Fruit fly (Drosophila melanogaster) whole organism, embryonic: ENCODE data around the gene mop.

Source experiments
- Atf3 ChIP-seq: fragments of 200-800 bp; sonication (Bioruptor generic); optimal IDR thresholded peaks from 3 replicates; lab custom pipeline; 2016; ENCODE audit warnings: missing biosample characterization, missing genetic modification characterization
- CG10147 ChIP-seq: fragments of 200-800 bp; sonication (Bioruptor generic); optimal IDR thresholded peaks from 2 replicates; lab custom pipeline; 2019; ENCODE audit warnings: missing biosample characterization, mild to moderate bottlenecking, missing genetic modification characterization, moderate library complexity
- CG10462 ChIP-seq: fragments of 200-800 bp; sonication (Bioruptor generic); optimal IDR thresholded peaks from 2 replicates; lab custom pipeline; 2016; ENCODE audit warnings: missing biosample characterization, missing genetic modification characterization
- CG11093 ChIP-seq: fragments of 200-800 bp; sonication (Bioruptor generic); IDR thresholded peaks from 3 replicates; pipeline ENCODE4 v1.3.6; 2022; ENCODE audit warnings: missing biosample characterization, missing genetic modification characterization
- CG11247 ChIP-seq: fragments of 200-800 bp; sonication (Bioruptor generic); IDR thresholded peaks from 2 replicates; pipeline ENCODE4 v1.3.6; 2022; ENCODE audit warnings: missing biosample characterization, missing genetic modification characterization
- CG13296 ChIP-seq: fragments of 200-800 bp; sonication (Bioruptor generic); optimal IDR thresholded peaks from 3 replicates; lab custom pipeline; 2018; ENCODE audit warnings: missing biosample characterization, mild to moderate bottlenecking, missing genetic modification characterization
- CG14710 ChIP-seq: fragments of 200-800 bp; sonication (Bioruptor generic); optimal IDR thresholded peaks from 3 replicates; lab custom pipeline; 2019; ENCODE audit warnings: missing biosample characterization, mild to moderate bottlenecking, missing genetic modification characterization, moderate library complexity
- CG15073 ChIP-seq: fragments of 200-800 bp; sonication (Bioruptor generic); optimal IDR thresholded peaks from 2 replicates; lab custom pipeline; 2016; ENCODE audit warnings: missing biosample characterization, missing genetic modification characterization
- CG16779 ChIP-seq: fragments of 200-800 bp; sonication (Bioruptor generic); IDR thresholded peaks from 2 replicates; pipeline ENCODE4 v1.3.6; 2022; ENCODE audit warnings: missing biosample characterization, missing genetic modification characterization
- CG2116 ChIP-seq: fragments of 200-800 bp; sonication (Bioruptor generic); optimal IDR thresholded peaks from 3 replicates; lab custom pipeline; 2018; ENCODE audit warnings: missing biosample characterization, mild to moderate bottlenecking, missing genetic modification characterization
- CG2199 ChIP-seq: fragments of 200-800 bp; sonication (Bioruptor generic); IDR thresholded peaks from 3 replicates; pipeline ENCODE4 v1.3.6; 2022; ENCODE audit warnings: missing biosample characterization, missing genetic modification characterization
- CG2202 ChIP-seq: fragments of 200-800 bp; sonication (Bioruptor generic); optimal IDR thresholded peaks from 2 replicates; lab custom pipeline; 2018; ENCODE audit warnings: missing biosample characterization, mild to moderate bottlenecking, missing genetic modification characterization
- CG30020 ChIP-seq: fragments of 200-800 bp; optimal IDR thresholded peaks from 2 replicates; lab custom pipeline; 2019; ENCODE audit warnings: missing biosample characterization, mild to moderate bottlenecking, missing genetic modification characterization, moderate library complexity
- CG31388 ChIP-seq: fragments of 200-800 bp; sonication (Bioruptor generic); optimal IDR thresholded peaks from 2 replicates; lab custom pipeline; 2016; ENCODE audit warnings: missing biosample characterization, missing genetic modification characterization
- CG4854 ChIP-seq: fragments of 200-800 bp; sonication (Bioruptor generic); optimal IDR thresholded peaks from 2 replicates; lab custom pipeline; 2016; ENCODE audit warnings: missing biosample characterization, missing genetic modification characterization, inconsistent platforms
- CG6765 ChIP-seq: fragments of 200-800 bp; sonication (Bioruptor generic); optimal IDR thresholded peaks from 3 replicates; lab custom pipeline; 2017; ENCODE audit warnings: missing biosample characterization, mild to moderate bottlenecking, missing genetic modification characterization
- CG7556 ChIP-seq: fragments of 200-800 bp; sonication (Bioruptor generic); optimal IDR thresholded peaks from 2 replicates; lab custom pipeline; 2017; ENCODE audit warnings: missing biosample characterization, mild to moderate bottlenecking, missing genetic modification characterization
- CG7963 ChIP-seq: fragments of 200-800 bp; sonication (Bioruptor generic); IDR thresholded peaks from 3 replicates; pipeline ENCODE4 v1.3.6; 2022; ENCODE audit warnings: missing biosample characterization, missing genetic modification characterization; ENCODE audit not compliant: partially characterized antibody
- CG8388 ChIP-seq: fragments of 200-800 bp; sonication (Bioruptor generic); optimal IDR thresholded peaks from 2 replicates; lab custom pipeline; 2019; ENCODE audit warnings: missing biosample characterization, mild to moderate bottlenecking, missing genetic modification characterization, moderate library complexity
- CG8765 ChIP-seq: fragments of 200-800 bp; sonication (Bioruptor generic); IDR thresholded peaks from 2 replicates; pipeline ENCODE4 v1.3.6; 2022; ENCODE audit warnings: missing biosample characterization, missing genetic modification characterization
- Dad ChIP-seq: fragments of 200-800 bp; sonication (Bioruptor generic); optimal IDR thresholded peaks from 3 replicates; lab custom pipeline; 2016; ENCODE audit warnings: missing biosample characterization, missing genetic modification characterization
- Doc3 ChIP-seq: fragments of 200-800 bp; sonication (Bioruptor generic); IDR thresholded peaks from 3 replicates; pipeline ENCODE4 v1.3.6; 2022; ENCODE audit warnings: missing biosample characterization, missing genetic modification characterization; ENCODE audit not compliant: partially characterized antibody
- Eip74EF ChIP-seq, 2 experiments: fragments of 200-800 bp in 1 of 2; fragments of >200 bp in 1 of 2; sonication (Bioruptor generic) in 1 of 2; optimal IDR thresholded peaks; 2 replicates each; lab custom pipeline; 2017 to 2019; ENCODE audit warnings: missing biosample characterization in 2 of 2, missing genetic modification characterization in 2 of 2, mild to moderate bottlenecking in 1 of 2, moderate library complexity in 1 of 2
- Gsc ChIP-seq: fragments of 200-800 bp; sonication (Bioruptor generic); IDR thresholded peaks from 2 replicates; pipeline ENCODE4 v1.3.6; 2022; ENCODE audit warnings: missing biosample characterization, missing genetic modification characterization
- H2.0 ChIP-seq: fragments of 200-800 bp; sonication (Bioruptor generic); IDR thresholded peaks from 2 replicates; pipeline ENCODE4 v1.3.6; 2022; ENCODE audit warnings: missing biosample characterization, missing genetic modification characterization
- Med ChIP-seq: fragments of 200-800 bp; sonication (Bioruptor generic); peaks from one replicate; lab custom pipeline; 2016; ENCODE audit warnings: missing biosample characterization, missing genetic modification characterization, mild to moderate bottlenecking, inconsistent platforms, moderate library complexity
- NK7.1 ChIP-seq: fragments of 200-800 bp; sonication (Bioruptor generic); optimal IDR thresholded peaks from 3 replicates; lab custom pipeline; 2016; ENCODE audit warnings: missing biosample characterization, missing genetic modification characterization
- Pdp1 ChIP-seq, 2 experiments: fragments of 200-800 bp; sonication (Bioruptor generic); optimal IDR thresholded peaks; 3 replicates each; lab custom pipeline; 2016; ENCODE audit warnings: missing biosample characterization in 2 of 2, missing genetic modification characterization in 2 of 2, mild to moderate bottlenecking in 1 of 2, moderate library complexity in 1 of 2
- Rfx ChIP-seq: fragments of 200-800 bp; sonication (Bioruptor generic); IDR thresholded peaks from 2 replicates; pipeline ENCODE4 v1.3.6; 2022; ENCODE audit warnings: missing biosample characterization, missing genetic modification characterization
- ac ChIP-seq: fragments of 200-800 bp; sonication (Bioruptor generic); optimal IDR thresholded peaks from 3 replicates; lab custom pipeline; 2017; ENCODE audit warnings: missing biosample characterization, mild to moderate bottlenecking, missing genetic modification characterization
- bsh ChIP-seq, 2 experiments: fragments of 200-800 bp; sonication (Bioruptor generic); optimal IDR thresholded peaks; 2 replicates each; lab custom pipeline; 2017 to 2018; ENCODE audit warnings: mild to moderate bottlenecking in 2 of 2, missing biosample characterization in 2 of 2, missing genetic modification characterization in 2 of 2, moderate library complexity in 1 of 2
- chm ChIP-seq: fragments of 200-800 bp; sonication (Bioruptor generic); IDR thresholded peaks from 2 replicates; pipeline ENCODE4 v1.3.6; 2022; ENCODE audit warnings: missing biosample characterization, missing genetic modification characterization
- dimm ChIP-seq: fragments of 200-800 bp; sonication (Bioruptor generic); IDR thresholded peaks from 2 replicates; pipeline ENCODE4 v1.3.6; 2022; ENCODE audit warnings: missing biosample characterization, missing genetic modification characterization
- fru ChIP-seq: fragments of >200 bp; optimal IDR thresholded peaks from 2 replicates; lab custom pipeline; 2017
- grau ChIP-seq: fragments of 200-800 bp; optimal IDR thresholded peaks from 3 replicates; lab custom pipeline; 2019; ENCODE audit warnings: missing biosample characterization, mild to moderate bottlenecking, missing genetic modification characterization, moderate library complexity
- gsb-n ChIP-seq: fragments of 200-800 bp; sonication (Bioruptor generic); optimal IDR thresholded peaks from 3 replicates; lab custom pipeline; 2018; ENCODE audit warnings: missing biosample characterization, mild to moderate bottlenecking, missing genetic modification characterization
- ind ChIP-seq: fragments of 200-800 bp; sonication (Bioruptor generic); optimal IDR thresholded peaks from 3 replicates; lab custom pipeline; 2016; ENCODE audit warnings: missing biosample characterization, missing genetic modification characterization
- lab ChIP-seq: fragments of 200-800 bp; sonication (Bioruptor generic); optimal IDR thresholded peaks from 3 replicates; lab custom pipeline; 2017; ENCODE audit warnings: missing biosample characterization, missing genetic modification characterization, mild to moderate bottlenecking, moderate library complexity, missing genetic modification reagents
- lbe ChIP-seq: fragments of 200-800 bp; sonication (Bioruptor generic); optimal IDR thresholded peaks from 2 replicates; lab custom pipeline; 2016; ENCODE audit warnings: missing biosample characterization, mild to moderate bottlenecking, missing genetic modification characterization
- luna ChIP-seq: fragments of 200-800 bp; sonication (Bioruptor generic); optimal IDR thresholded peaks from 2 replicates; lab custom pipeline; 2016; ENCODE audit warnings: missing biosample characterization, missing genetic modification characterization
- nau ChIP-seq: fragments of 200-800 bp; sonication (Bioruptor generic); optimal IDR thresholded peaks from 3 replicates; lab custom pipeline; 2017; ENCODE audit warnings: missing biosample characterization, mild to moderate bottlenecking, missing genetic modification characterization, missing genetic modification reagents
- odd ChIP-seq: fragments of 200-800 bp; sonication (Bioruptor generic); optimal IDR thresholded peaks from 2 replicates; lab custom pipeline; 2017; ENCODE audit warnings: missing biosample characterization, mild to moderate bottlenecking, missing genetic modification characterization
- org-1 ChIP-seq: fragments of 200-800 bp; sonication (Bioruptor generic); optimal IDR thresholded peaks from 2 replicates; lab custom pipeline; 2017; ENCODE audit warnings: missing biosample characterization, missing genetic modification characterization
- otp ChIP-seq: fragments of 200-800 bp; sonication (Bioruptor generic); IDR thresholded peaks from 3 replicates; pipeline ENCODE4, ENCODE4 v1.3.6; 2022; ENCODE audit warnings: missing biosample characterization, missing genetic modification characterization
- ro ChIP-seq: fragments of 200-800 bp; sonication (Bioruptor generic); IDR thresholded peaks from 2 replicates; pipeline ENCODE4 v1.3.6; 2022; ENCODE audit warnings: missing biosample characterization, missing genetic modification characterization
- seq ChIP-seq: fragments of 200-800 bp; sonication (Bioruptor generic); IDR thresholded peaks from 2 replicates; pipeline ENCODE4 v1.3.6; 2022; ENCODE audit warnings: missing biosample characterization, missing genetic modification characterization
- sr ChIP-seq: fragments of 200-800 bp; sonication (Bioruptor generic); IDR thresholded peaks from 3 replicates; pipeline ENCODE4 v1.3.6; 2022; ENCODE audit warnings: missing biosample characterization, missing genetic modification characterization
- stwl ChIP-seq: fragments of 200-800 bp; sonication (Bioruptor generic); optimal IDR thresholded peaks from 3 replicates; lab custom pipeline; 2018; ENCODE audit warnings: missing biosample characterization, mild to moderate bottlenecking, missing genetic modification characterization, moderate library complexity
- sug ChIP-seq: fragments of 200-800 bp; optimal IDR thresholded peaks from 2 replicates; lab custom pipeline; 2019; ENCODE audit warnings: missing biosample characterization, mild to moderate bottlenecking, missing genetic modification characterization, moderate library complexity
- tap ChIP-seq: fragments of 200-800 bp; optimal IDR thresholded peaks from 3 replicates; lab custom pipeline; 2019; ENCODE audit warnings: missing biosample characterization, mild to moderate bottlenecking, missing genetic modification characterization, moderate library complexity
- tup ChIP-seq: fragments of 200-800 bp; sonication (Bioruptor generic); optimal IDR thresholded peaks from 2 replicates; lab custom pipeline; 2016; ENCODE audit warnings: missing biosample characterization, mild to moderate bottlenecking, missing genetic modification characterization, moderate library complexity
- vfl ChIP-seq: fragments of 200-800 bp; sonication (Bioruptor generic); optimal IDR thresholded peaks from 2 replicates; lab custom pipeline; 2016; ENCODE audit warnings: missing biosample characterization, missing genetic modification characterization

mop gene

DNA sequence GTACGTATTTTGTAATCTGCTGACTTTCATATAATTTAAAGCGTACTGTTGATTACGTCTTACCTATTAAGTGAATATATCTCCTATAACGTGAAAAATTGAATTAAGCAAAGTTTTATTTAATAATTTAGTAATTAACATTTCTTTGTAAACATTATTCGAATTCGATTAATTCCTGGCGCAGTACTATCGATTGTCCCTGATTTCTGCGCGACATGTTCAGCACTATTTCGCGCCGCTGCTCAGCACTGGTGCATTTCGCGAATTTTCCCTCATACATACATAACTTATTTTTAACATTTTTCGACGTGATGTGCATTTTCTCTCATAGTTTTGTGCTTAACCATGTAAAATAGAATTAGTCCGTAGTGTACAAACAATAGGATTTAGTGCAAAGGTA lies 13.7 kb upstream of the mop start, which contains the start of gene Helz (continued):
- TF ChIP-seq CG13296 (GFP tag; lab: Kevin White, UChicago) (no peak), dimm (no peak), CG8765 (GFP tag; lab: Robert Waterston, UW) (no peak), CG2116 (peak; percentile 3), CG10147 (GFP tag; lab: Kevin White, UChicago) (no peak), CG7556 (GFP tag; lab: Kevin White, UChicago) (no peak), CG2199 (GFP tag; lab: Robert Waterston, UW) (no peak), stwl (tag; lab: Kevin White, UChicago) (peak; percentile 6), CG4854 (GFP tag; lab: Kevin White, UChicago) (no peak), sr (GFP tag; lab: Robert Waterston, UW) (no peak), CG6765 (GFP tag; lab: Kevin White, UChicago) (no peak), Pdp1 (GFP tag; optimal IDR thresholded peaks at IDR 0.05; lab: Kevin White, UChicago) (peak in 1 of 2 experiments; percentile 11), lbe (peak; percentile 3), chm (GFP tag; lab: Robert Waterston, UW) (0 out of 2 replicates have a peak, but pooled peaks have one; percentile 14), H2.0 (GFP tag; lab: Robert Waterston, UW) (0 out of 2 replicates have a peak, but pooled peaks have one; percentile 12), org-1 (GFP tag; lab: Kevin White, UChicago) (no peak), Eip74EF (GFP tag; optimal IDR thresholded peaks at IDR 0.05; lab: Kevin White, UChicago) (no peak), Gsc (GFP tag; lab: Robert Waterston, UW) (no peak), CG7963 (no peak; the same call in 2 of the 3 replicates), otp (GFP tag; lab: Robert Waterston, UW) (no peak), CG15073 (GFP tag; lab: Kevin White, UChicago) (no peak), nau (no peak), Atf3 (GFP tag; lab: Kevin White, UChicago) (no peak), CG11093 (GFP tag; lab: Robert Waterston, UW) (no peak), CG30020 (tag; lab: Kevin White, UChicago) (no peak), CG31388 (GFP tag; lab: Kevin White, UChicago) (no peak), vfl (GFP tag; lab: Kevin White, UChicago) (peak; percentile 54), CG14710 (tag; lab: Kevin White, UChicago) (no peak), lab (GFP tag; lab: Kevin White, UChicago) (no peak), NK7.1 (GFP tag; lab: Kevin White, UChicago) (no peak), CG10462 (GFP tag; lab: Kevin White, UChicago) (no peak), ac (no peak), Rfx (GFP tag; lab: Robert Waterston, UW) (peak; percentile 69), gsb-n (tag; lab: Kevin White, UChicago) (no peak), luna (GFP tag; lab: Kevin White, UChicago) (no peak), Med (peak; percentile 85), Doc3 (GFP tag; lab: Robert Waterston, UW) (no peak), CG2202 (tag; lab: Kevin White, UChicago) (no peak), CG16779 (no peak), odd (GFP tag; lab: Kevin White, UChicago) (no peak), ind (GFP tag; lab: Kevin White, UChicago) (no peak), sug (no peak), tap (tag; lab: Kevin White, UChicago) (no peak), fru (lab: Kevin White, UChicago) (no peak), tup (no peak), ro (GFP tag; lab: Robert Waterston, UW) (no peak), seq (no peak), grau (no peak), bsh (GFP tag; optimal IDR thresholded peaks at IDR 0.05; lab: Kevin White, UChicago) (no peak), CG11247 (peak; percentile 57), Dad (GFP tag; lab: Kevin White, UChicago) (no peak), CG8388 (GFP tag; lab: Kevin White, UChicago) (no peak)
